Fruit fly (Drosophila melanogaster) whole organism, prepupa: Measurements from ENCODE around the gene CG3149.

Source experiments
- Blimp-1 ChIP-seq: fragments of 200-800 bp; sonication (Bioruptor generic); optimal IDR thresholded peaks from 3 replicates; lab custom pipeline; 2017; ENCODE audit warnings: missing biosample characterization, missing genetic modification characterization, mild to moderate bottlenecking, moderate library complexity, missing genetic modification reagents
- CG10631 ChIP-seq: fragments of 200-800 bp; sonication (Bioruptor generic); optimal IDR thresholded peaks from 2 replicates; lab custom pipeline; 2016; ENCODE audit warnings: missing biosample characterization, missing genetic modification characterization
- CG10669 ChIP-seq: fragments of 200-800 bp; sonication (Bioruptor generic); optimal IDR thresholded peaks from 3 replicates; lab custom pipeline; 2018; ENCODE audit warnings: missing biosample characterization, mild to moderate bottlenecking, missing genetic modification characterization, moderate library complexity
- CG11762 ChIP-seq: fragments of 200-800 bp; sonication (Bioruptor generic); optimal IDR thresholded peaks from 3 replicates; lab custom pipeline; 2016; ENCODE audit warnings: missing biosample characterization, missing genetic modification characterization; ENCODE audit not compliant: insufficient read depth
- CG15336 ChIP-seq: fragments of 200-800 bp; sonication (Bioruptor generic); IDR thresholded peaks from 2 replicates; pipeline ENCODE4 v1.3.6; 2022; ENCODE audit warnings: missing biosample characterization, missing genetic modification characterization
- CG1621 ChIP-seq: fragments of 200-800 bp; sonication (Bioruptor generic); optimal IDR thresholded peaks from 3 replicates; lab custom pipeline; 2018; ENCODE audit warnings: missing biosample characterization, mild to moderate bottlenecking, missing genetic modification characterization
- CG16779 ChIP-seq: fragments of 200-800 bp; sonication (Bioruptor generic); optimal IDR thresholded peaks from 3 replicates; lab custom pipeline; 2017; ENCODE audit warnings: missing biosample characterization, mild to moderate bottlenecking, missing genetic modification characterization
- CG3032 ChIP-seq: fragments of 200-800 bp; optimal IDR thresholded peaks from 2 replicates; lab custom pipeline; 2019; ENCODE audit warnings: missing biosample characterization, mild to moderate bottlenecking, missing genetic modification characterization, moderate library complexity
- CG31627 ChIP-seq: fragments of 200-800 bp; sonication (Bioruptor generic); optimal IDR thresholded peaks from 3 replicates; lab custom pipeline; 2016; ENCODE audit warnings: missing biosample characterization, missing genetic modification characterization
- CG3919 ChIP-seq: fragments of 200-800 bp; sonication (Bioruptor generic); optimal IDR thresholded peaks from 3 replicates; lab custom pipeline; 2016; ENCODE audit warnings: missing biosample characterization, missing genetic modification characterization
- CG6163 ChIP-seq: fragments of 200-800 bp; sonication (Bioruptor generic); IDR thresholded peaks from 3 replicates; pipeline ENCODE4 v1.3.6; 2022; ENCODE audit warnings: missing biosample characterization, missing genetic modification characterization
- CG6276 ChIP-seq: fragments of 200-800 bp; sonication (Bioruptor generic); optimal IDR thresholded peaks from 2 replicates; lab custom pipeline; 2017; ENCODE audit warnings: missing biosample characterization, mild to moderate bottlenecking, missing genetic modification characterization
- CG6792 ChIP-seq: fragments of 200-800 bp; sonication (Bioruptor generic); optimal IDR thresholded peaks from 3 replicates; lab custom pipeline; 2016; ENCODE audit warnings: missing biosample characterization, missing genetic modification characterization
- CG6808 ChIP-seq: fragments of 200-800 bp; sonication (Bioruptor generic); optimal IDR thresholded peaks from 3 replicates; lab custom pipeline; 2017; ENCODE audit warnings: missing biosample characterization, missing genetic modification characterization, mild to moderate bottlenecking, moderate library complexity, missing genetic modification reagents
- CG6854 ChIP-seq: fragments of 200-800 bp; sonication (Bioruptor generic); optimal IDR thresholded peaks from 2 replicates; lab custom pipeline; 2017; ENCODE audit warnings: missing biosample characterization, mild to moderate bottlenecking, missing genetic modification characterization
- CG7368 ChIP-seq: fragments of 200-800 bp; sonication (Bioruptor generic); optimal IDR thresholded peaks from 3 replicates; lab custom pipeline; 2016; ENCODE audit warnings: missing biosample characterization, missing genetic modification characterization
- CG8119 ChIP-seq: fragments of 200-800 bp; sonication (Bioruptor generic); IDR thresholded peaks from 3 replicates; pipeline ENCODE4 v1.3.6; 2022; ENCODE audit warnings: missing biosample characterization, missing genetic modification characterization
- CG8632 ChIP-seq: fragments of 200-800 bp; sonication (Bioruptor generic); optimal IDR thresholded peaks from 3 replicates; lab custom pipeline; 2016; ENCODE audit warnings: missing biosample characterization, missing genetic modification characterization
- CG9139 ChIP-seq: fragments of 200-800 bp; sonication (Bioruptor generic); optimal IDR thresholded peaks from 3 replicates; lab custom pipeline; 2017; ENCODE audit warnings: missing biosample characterization, mild to moderate bottlenecking, missing genetic modification characterization
- Eip75B ChIP-seq: fragments of 200-800 bp; sonication (Bioruptor generic); optimal IDR thresholded peaks from 3 replicates; lab custom pipeline; 2016; ENCODE audit warnings: missing biosample characterization, missing genetic modification characterization
- Eip78C ChIP-seq: fragments of 200-800 bp; sonication (Bioruptor generic); peaks from one replicate; lab custom pipeline; 2016; ENCODE audit warnings: missing biosample characterization, missing genetic modification characterization
- Eip93F ChIP-seq: fragments of 200-800 bp; sonication (Bioruptor generic); optimal IDR thresholded peaks from 2 replicates; lab custom pipeline; 2016; ENCODE audit warnings: missing biosample characterization, mild to moderate bottlenecking, missing genetic modification characterization
- Ets21C ChIP-seq: fragments of 200-800 bp; sonication (Bioruptor generic); optimal IDR thresholded peaks from 3 replicates; lab custom pipeline; 2016; ENCODE audit warnings: missing biosample characterization, missing genetic modification characterization
- Ets96B ChIP-seq: fragments of 200-800 bp; optimal IDR thresholded peaks from 2 replicates; lab custom pipeline; 2019; ENCODE audit warnings: missing biosample characterization, mild to moderate bottlenecking, missing genetic modification characterization, moderate library complexity
- Hr38 ChIP-seq: sonication (Bioruptor generic); optimal IDR thresholded peaks from 2 replicates; lab custom pipeline; 2016; ENCODE audit warnings: missing biosample characterization, missing genetic modification characterization
- Hr4 ChIP-seq: fragments of 200-800 bp; sonication (Bioruptor generic); optimal IDR thresholded peaks from 3 replicates; lab custom pipeline; 2016; ENCODE audit warnings: missing biosample characterization, missing genetic modification characterization
- Lpt ChIP-seq: fragments of 200-800 bp; sonication (Bioruptor generic); optimal IDR thresholded peaks from 3 replicates; lab custom pipeline; 2016; ENCODE audit warnings: missing biosample characterization, missing genetic modification characterization
- Met ChIP-seq: fragments of 200-800 bp; sonication (Bioruptor generic); optimal IDR thresholded peaks from 3 replicates; lab custom pipeline; 2016; ENCODE audit warnings: missing biosample characterization, missing genetic modification characterization
- OdsH ChIP-seq: fragments of 200-800 bp; sonication (Bioruptor generic); optimal IDR thresholded peaks from 3 replicates; lab custom pipeline; 2016; ENCODE audit warnings: missing biosample characterization, missing genetic modification characterization
- Smox ChIP-seq: fragments of 200-800 bp; sonication (Bioruptor generic); optimal IDR thresholded peaks from 3 replicates; lab custom pipeline; 2016; ENCODE audit warnings: missing biosample characterization, missing genetic modification characterization
- Sox102F ChIP-seq: fragments of 200-800 bp; sonication (Bioruptor generic); optimal IDR thresholded peaks from 2 replicates; lab custom pipeline; 2016; ENCODE audit warnings: missing biosample characterization, mild to moderate bottlenecking, missing genetic modification characterization
- Sox14 ChIP-seq: fragments of 200-800 bp; sonication (Bioruptor generic); optimal IDR thresholded peaks from 3 replicates; lab custom pipeline; 2016; ENCODE audit warnings: missing biosample characterization, missing genetic modification characterization
- achi ChIP-seq: fragments of 200-800 bp; sonication (Bioruptor generic); optimal IDR thresholded peaks from 3 replicates; lab custom pipeline; 2016; ENCODE audit warnings: missing biosample characterization, missing genetic modification characterization
- cyc ChIP-seq: fragments of 200-800 bp; sonication (Bioruptor generic); optimal IDR thresholded peaks from 3 replicates; lab custom pipeline; 2016; ENCODE audit warnings: missing biosample characterization, missing genetic modification characterization
- dac ChIP-seq: fragments of 200-800 bp; sonication (Bioruptor generic); optimal IDR thresholded peaks from 2 replicates; lab custom pipeline; 2017; ENCODE audit warnings: missing biosample characterization, mild to moderate bottlenecking, missing genetic modification characterization
- dsx ChIP-seq: fragments of 200-800 bp; optimal IDR thresholded peaks from 3 replicates; lab custom pipeline; 2019; ENCODE audit warnings: missing biosample characterization, mild to moderate bottlenecking, missing genetic modification characterization, moderate library complexity; ENCODE audit not compliant: poor library complexity, severe bottlenecking
- eg ChIP-seq: fragments of 200-800 bp; sonication (Bioruptor generic); IDR thresholded peaks from 3 replicates; pipeline ENCODE4 v1.3.6; 2022; ENCODE audit warnings: missing biosample characterization, missing genetic modification characterization
- esn ChIP-seq: fragments of 200-800 bp; sonication (Bioruptor generic); optimal IDR thresholded peaks from 2 replicates; lab custom pipeline; 2016; ENCODE audit warnings: missing biosample characterization, mild to moderate bottlenecking, missing genetic modification characterization, moderate library complexity
- fkh ChIP-seq: fragments of 200-800 bp; sonication (Bioruptor generic); optimal IDR thresholded peaks from 3 replicates; lab custom pipeline; 2017; ENCODE audit warnings: missing biosample characterization, mild to moderate bottlenecking, missing genetic modification characterization, moderate library complexity
- lz ChIP-seq: fragments of 200-800 bp; sonication (Bioruptor generic); optimal IDR thresholded peaks from 3 replicates; lab custom pipeline; 2016; ENCODE audit warnings: missing biosample characterization, missing genetic modification characterization
- net ChIP-seq: fragments of 200-800 bp; sonication (Bioruptor generic); optimal IDR thresholded peaks from 3 replicates; lab custom pipeline; 2016; ENCODE audit warnings: missing biosample characterization, missing genetic modification characterization
- pdm3 ChIP-seq: fragments of 200-800 bp; sonication (Bioruptor generic); optimal IDR thresholded peaks from 3 replicates; lab custom pipeline; 2016; ENCODE audit warnings: missing biosample characterization, missing genetic modification characterization
- salr ChIP-seq, 2 experiments: fragments of 200-800 bp; sonication (Bioruptor generic); optimal IDR thresholded peaks; 3 replicates each; lab custom pipeline; 2016 to 2018; ENCODE audit warnings: missing biosample characterization in 2 of 2, missing genetic modification characterization in 2 of 2, mild to moderate bottlenecking in 1 of 2
- topi ChIP-seq: fragments of 200-800 bp; sonication (Bioruptor generic); optimal IDR thresholded peaks from 3 replicates; lab custom pipeline; 2016; ENCODE audit warnings: missing biosample characterization, missing genetic modification characterization

The CG3149 gene

dm6 chrX:5696436-5697022 lies 1.5 kb upstream of the CG3149 start (continued):
- TF ChIP-seq CG6163 (GFP tag; lab: Robert Waterston, UW) (peak; percentile 99), CG15336 (GFP tag; lab: Robert Waterston, UW) (peak; percentile 95), salr (GFP tag; optimal IDR thresholded peaks at IDR 0.05; lab: Kevin White, UChicago) (peak; percentile 93 to 95), CG6854 (peak; percentile 95), Smox (GFP tag; lab: Kevin White, UChicago) (peak; percentile 97), CG7368 (GFP tag; lab: Kevin White, UChicago) (peak; percentile 99), Hr38 (GFP tag; lab: Kevin White, UChicago) (peak; percentile 66), esn (GFP tag; lab: Kevin White, UChicago) (peak; percentile 98), CG6808 (GFP tag; lab: Kevin White, UChicago) (peak; percentile 97), dac (GFP tag; lab: Kevin White, UChicago) (peak; percentile 96), Hr4 (peak; percentile 97), dsx (GFP tag; lab: Kevin White, UChicago) (peak; percentile 84), pdm3 (GFP tag; lab: Kevin White, UChicago) (peak; percentile 98), CG6276 (peak; percentile 94), CG1621 (tag; lab: Kevin White, UChicago) (peak; percentile 96), cyc (GFP tag; lab: Kevin White, UChicago) (peak; percentile 99), fkh (GFP tag; lab: Kevin White, UChicago) (peak; percentile 67), Sox14 (GFP tag; lab: Kevin White, UChicago) (peak; percentile 98), Eip78C (peak; percentile 99), Blimp-1 (GFP tag; lab: Kevin White, UChicago) (peak; percentile 70), Eip93F (GFP tag; lab: Kevin White, UChicago) (peak; percentile 95), Eip75B (GFP tag; lab: Kevin White, UChicago) (peak; percentile 98), lz (peak; percentile 98), Ets21C (peak; percentile 96), Met (GFP tag; lab: Kevin White, UChicago) (peak; percentile 97)
- TF ChIP-seq, all 60 proteins: peak for 60

dm6 chrX:5695958-5696357 lies 953 bp upstream of the CG3149 start:
- TF ChIP-seq Hr4 (no peak), CG6163 (GFP tag; lab: Robert Waterston, UW) (peak; percentile 37), fkh (GFP tag; lab: Kevin White, UChicago) (no peak), CG9139 (GFP tag; lab: Kevin White, UChicago) (no peak), CG3032 (tag; lab: Kevin White, UChicago) (peak; percentile 86), CG10669 (GFP tag; lab: Kevin White, UChicago) (peak; percentile 29), CG3919 (no peak), esn (GFP tag; lab: Kevin White, UChicago) (no peak), net (GFP tag; lab: Kevin White, UChicago) (no peak), CG11762 (GFP tag; lab: Kevin White, UChicago) (no peak), dsx (GFP tag; lab: Kevin White, UChicago) (peak; percentile 64), achi (no peak), Ets96B (tag; lab: Kevin White, UChicago) (peak; percentile 84), Met (GFP tag; lab: Kevin White, UChicago) (no peak), OdsH (GFP tag; lab: Kevin White, UChicago) (no peak), eg (GFP tag; lab: Robert Waterston, UW) (peak; percentile 22; the same call in 1 of the 3 replicates)

- TF ChIP-seq Lpt (GFP tag; lab: Kevin White, UChicago) (no peak), Hr38 (GFP tag; lab: Kevin White, UChicago) (no peak), fkh (GFP tag; lab: Kevin White, UChicago) (no peak), CG16779 (tag; lab: Kevin White, UChicago) (peak; percentile 6), CG6276 (no peak), Hr4 (no peak), eg (GFP tag; lab: Robert Waterston, UW) (no peak), CG8119 (GFP tag; lab: Robert Waterston, UW) (no peak), dsx (GFP tag; lab: Kevin White, UChicago) (no peak), CG31627 (GFP tag; lab: Kevin White, UChicago) (no peak), CG6792 (no peak), CG8632 (GFP tag; lab: Kevin White, UChicago) (no peak), CG10631 (GFP tag; lab: Kevin White, UChicago) (no peak), salr (GFP tag; optimal IDR thresholded peaks at IDR 0.05; lab: Kevin White, UChicago) (no peak), Sox102F (no peak), esn (GFP tag; lab: Kevin White, UChicago) (no peak), cyc (GFP tag; lab: Kevin White, UChicago) (no peak), lz (no peak), CG10669 (GFP tag; lab: Kevin White, UChicago) (no peak), achi (no peak), topi (GFP tag; lab: Kevin White, UChicago) (no peak)
Measured at dm6 chrX:5690651-5691379, 4.2 kb downstream of the CG3149 start.
